Comparison of ENCODE assay signal across 4 fruit fly cellular contexts in genomic region chr3L:18792834-18793233, dm6.
A peak's percentile ranks its signal among the peaks of the same experiment; 100 is the strongest.
TF ChIP-seq lines count a peak whose summit lies in the region.

No protein-coding gene starts in this region.

- no peak for TF ChIP-seq CTCF in whole organism, embryonic (GFP tag; optimal IDR thresholded peaks at IDR 0.05; lab: Kevin White, UChicago)

TF ChIP-seq in whole organism, adult, 20 proteins besides CTCF, POLR2A, EP300 and RAD21:
- TF ChIP-seq Mnt (GFP tag; optimal IDR thresholded peaks at IDR 0.05; lab: Kevin White, UChicago) (no peak), pad (GFP tag; optimal IDR thresholded peaks at IDR 0.05; lab: Kevin White, UChicago) (peak; percentile 4), tj (GFP tag; optimal IDR thresholded peaks at IDR 0.05; lab: Kevin White, UChicago) (peak; percentile 72)

TF ChIP-seq in whole organism, embryonic, 481 proteins besides CTCF, POLR2A, EP300 and RAD21:
- TF ChIP-seq CG32532 (GFP tag; IDR thresholded peaks at IDR 0.05; lab: Robert Waterston, UW) (0 out of 2 replicates have a peak, but pooled peaks have one; percentile 23), Dbx (GFP tag; IDR thresholded peaks at IDR 0.05; lab: Robert Waterston, UW) (0 out of 3 replicates have a peak, but pooled peaks have one; percentile 14), CG1832 (GFP tag; optimal IDR thresholded peaks at IDR 0.05; lab: Kevin White, UChicago) (peak; percentile 24), CG8388 (GFP tag; optimal IDR thresholded peaks at IDR 0.05; lab: Kevin White, UChicago) (no peak), CG1602 (GFP tag; optimal IDR thresholded peaks at IDR 0.05; lab: Kevin White, UChicago) (no peak), ci (GFP tag; IDR thresholded peaks at IDR 0.05; lab: Robert Waterston, UW) (peak; percentile 58; the same call in 1 of the 3 replicates), CG7786 (GFP tag; optimal IDR thresholded peaks at IDR 0.05; lab: Kevin White, UChicago) (no peak), Drgx (GFP tag; IDR thresholded peaks at IDR 0.05; lab: Robert Waterston, UW) (peak; percentile 27; the same call in 1 of the 2 replicates), Trl (optimal IDR thresholded peaks at IDR 0.05; lab: Kevin White, UChicago) (peak; percentile 49 to 65), Trl (GFP tag; optimal IDR thresholded peaks at IDR 0.05; lab: Kevin White, UChicago) (no peak), CG15479 (GFP tag; optimal IDR thresholded peaks at IDR 0.05; lab: Kevin White, UChicago) (peak; percentile 21), nom (GFP tag; optimal IDR thresholded peaks at IDR 0.05; lab: Kevin White, UChicago) (peak; percentile 15), yki (optimal IDR thresholded peaks at IDR 0.05; lab: Kevin White, UChicago) (peak; percentile 41), CG10321 (GFP tag; IDR thresholded peaks at IDR 0.05; lab: Robert Waterston, UW) (0 out of 2 replicates have a peak, but pooled peaks have one; percentile 28)

TF ChIP-seq in whole organism, prepupa, 60 proteins besides CTCF, POLR2A, EP300 and RAD21:
- no peak for TF ChIP-seq ss (GFP tag; optimal IDR thresholded peaks at IDR 0.05; lab: Kevin White, UChicago)
- TF ChIP-seq Hr38 (GFP tag; optimal IDR thresholded peaks at IDR 0.05; lab: Kevin White, UChicago) = no peak
- no peak for TF ChIP-seq cyc (GFP tag; optimal IDR thresholded peaks at IDR 0.05; lab: Kevin White, UChicago)
- TF ChIP-seq esn (GFP tag; optimal IDR thresholded peaks at IDR 0.05; lab: Kevin White, UChicago) = no peak
- TF ChIP-seq Ets96B (tag; optimal IDR thresholded peaks at IDR 0.05; lab: Kevin White, UChicago) = no peak
- TF ChIP-seq Eip75B (GFP tag; optimal IDR thresholded peaks at IDR 0.05; lab: Kevin White, UChicago) = peak; percentile 17
- no peak for TF ChIP-seq fd59A (GFP tag; optimal IDR thresholded peaks at IDR 0.05; lab: Kevin White, UChicago)
- no peak for TF ChIP-seq Ets21C (GFP tag; optimal IDR thresholded peaks at IDR 0.05; lab: Kevin White, UChicago)
- TF ChIP-seq acj6 (GFP tag; optimal IDR thresholded peaks at IDR 0.05; lab: Kevin White, UChicago) = no peak
- TF ChIP-seq CG15336 (GFP tag; IDR thresholded peaks at IDR 0.05; lab: Robert Waterston, UW) = peak; percentile 43; the same call in 1 of the 2 replicates
- no peak for TF ChIP-seq CG8319 (GFP tag; optimal IDR thresholded peaks at IDR 0.05; lab: Kevin White, UChicago)
- no peak for TF ChIP-seq fd85E (GFP tag; optimal IDR thresholded peaks at IDR 0.05; lab: Kevin White, UChicago)
- TF ChIP-seq CG6276 (GFP tag; optimal IDR thresholded peaks at IDR 0.05; lab: Kevin White, UChicago) = no peak
- TF ChIP-seq svp (GFP tag; lab: Kevin White, UChicago) = no peak
- no peak for TF ChIP-seq dac (GFP tag; optimal IDR thresholded peaks at IDR 0.05; lab: Kevin White, UChicago)
- TF ChIP-seq CG10631 (GFP tag; optimal IDR thresholded peaks at IDR 0.05; lab: Kevin White, UChicago) = no peak
- TF ChIP-seq eg (GFP tag; IDR thresholded peaks at IDR 0.05; lab: Robert Waterston, UW) = peak; percentile 46; the same call in 1 of the 3 replicates
- TF ChIP-seq dsx (GFP tag; optimal IDR thresholded peaks at IDR 0.05; lab: Kevin White, UChicago; ENCODE audit: poor library complexity, severe bottlenecking) = no peak
- no peak for TF ChIP-seq Smox (GFP tag; optimal IDR thresholded peaks at IDR 0.05; lab: Kevin White, UChicago)
- no peak for TF ChIP-seq Hr4 (GFP tag; optimal IDR thresholded peaks at IDR 0.05; lab: Kevin White, UChicago)
- TF ChIP-seq spab (GFP tag; optimal IDR thresholded peaks at IDR 0.05; lab: Kevin White, UChicago) = no peak
- TF ChIP-seq CG6792 (GFP tag; optimal IDR thresholded peaks at IDR 0.05; lab: Kevin White, UChicago) = no peak
- no peak for TF ChIP-seq topi (GFP tag; optimal IDR thresholded peaks at IDR 0.05; lab: Kevin White, UChicago)
- TF ChIP-seq pdm3 (GFP tag; optimal IDR thresholded peaks at IDR 0.05; lab: Kevin White, UChicago) = no peak
- TF ChIP-seq Gug (GFP tag; IDR thresholded peaks at IDR 0.05; lab: Robert Waterston, UW) = no peak
- TF ChIP-seq CG7368 (GFP tag; optimal IDR thresholded peaks at IDR 0.05; lab: Kevin White, UChicago) = no peak
- peak; percentile 30 for TF ChIP-seq Eip78C (GFP tag; lab: Kevin White, UChicago)
- TF ChIP-seq CG16779 (tag; optimal IDR thresholded peaks at IDR 0.05; lab: Kevin White, UChicago) = no peak
- TF ChIP-seq OdsH (GFP tag; optimal IDR thresholded peaks at IDR 0.05; lab: Kevin White, UChicago) = no peak
- 0 out of 2 replicates have a peak, but pooled peaks have one; percentile 20 for TF ChIP-seq CG11294 (GFP tag; IDR thresholded peaks at IDR 0.05; lab: Robert Waterston, UW)
- TF ChIP-seq Blimp-1 (GFP tag; optimal IDR thresholded peaks at IDR 0.05; lab: Kevin White, UChicago) = no peak
- peak; percentile 41; the same call in 1 of the 3 replicates for TF ChIP-seq CG6163 (GFP tag; IDR thresholded peaks at IDR 0.05; lab: Robert Waterston, UW)
- peak; percentile 8 for TF ChIP-seq CG6808 (GFP tag; optimal IDR thresholded peaks at IDR 0.05; lab: Kevin White, UChicago)
- TF ChIP-seq CG11762 (GFP tag; optimal IDR thresholded peaks at IDR 0.05; lab: Kevin White, UChicago; ENCODE audit: insufficient read depth) = no peak
- TF ChIP-seq Met (GFP tag; optimal IDR thresholded peaks at IDR 0.05; lab: Kevin White, UChicago) = no peak
- TF ChIP-seq CG6854 (GFP tag; optimal IDR thresholded peaks at IDR 0.05; lab: Kevin White, UChicago) = no peak
- TF ChIP-seq salr (GFP tag; optimal IDR thresholded peaks at IDR 0.05; lab: Kevin White, UChicago) = no peak
- no peak for TF ChIP-seq CG32006 (GFP tag; optimal IDR thresholded peaks at IDR 0.05; lab: Kevin White, UChicago)
TF ChIP-seq in whole organism, prepupa: peak in this region for 7.

TF ChIP-seq in whole organism, pupa, 21 proteins besides CTCF, POLR2A, EP300 and RAD21:
- peak; percentile 25; the same call in 1 of the 2 replicates for TF ChIP-seq Ets98B (GFP tag; IDR thresholded peaks at IDR 0.05; lab: Robert Waterston, UW)
- TF ChIP-seq CG8159 (tag; optimal IDR thresholded peaks at IDR 0.05; lab: Kevin White, UChicago) = no peak
- TF ChIP-seq CG13204 (GFP tag; optimal IDR thresholded peaks at IDR 0.05; lab: Kevin White, UChicago) = peak; percentile 10
- TF ChIP-seq D1 (tag; optimal IDR thresholded peaks at IDR 0.05; lab: Kevin White, UChicago) = no peak
- no peak for TF ChIP-seq rn (GFP tag; IDR thresholded peaks at IDR 0.05; lab: Robert Waterston, UW)
- TF ChIP-seq gl (tag; optimal IDR thresholded peaks at IDR 0.05; lab: Kevin White, UChicago) = no peak
- no peak for TF ChIP-seq CG34367 (tag; optimal IDR thresholded peaks at IDR 0.05; lab: Kevin White, UChicago)
- TF ChIP-seq Pif1A (GFP tag; optimal IDR thresholded peaks at IDR 0.05; lab: Kevin White, UChicago) = no peak
- no peak for TF ChIP-seq CG9948 (tag; optimal IDR thresholded peaks at IDR 0.05; lab: Kevin White, UChicago)
- no peak for TF ChIP-seq CG8301 (tag; optimal IDR thresholded peaks at IDR 0.05; lab: Kevin White, UChicago)
- TF ChIP-seq CG32121 (GFP tag; IDR thresholded peaks at IDR 0.05; lab: Robert Waterston, UW) = 0 out of 2 replicates have a peak, but pooled peaks have one; percentile 13
- TF ChIP-seq CG14655 (GFP tag; optimal IDR thresholded peaks at IDR 0.05; lab: Kevin White, UChicago) = no peak
- TF ChIP-seq CG17806 (tag; optimal IDR thresholded peaks at IDR 0.05; lab: Kevin White, UChicago) = no peak
- TF ChIP-seq EcR (GFP tag; optimal IDR thresholded peaks at IDR 0.05; lab: Kevin White, UChicago) = peak; percentile 18
- no peak for TF ChIP-seq CG10348 (GFP tag; IDR thresholded peaks at IDR 0.05; lab: Robert Waterston, UW)
- no peak for TF ChIP-seq Snoo (tag; optimal IDR thresholded peaks at IDR 0.05; lab: Kevin White, UChicago)
- TF ChIP-seq Pif1B (GFP tag; optimal IDR thresholded peaks at IDR 0.05; lab: Kevin White, UChicago) = no peak
- no peak for TF ChIP-seq CG15710 (tag; optimal IDR thresholded peaks at IDR 0.05; lab: Kevin White, UChicago)
- TF ChIP-seq CG12605 (GFP tag; IDR thresholded peaks at IDR 0.05; lab: Robert Waterston, UW) = peak; percentile 28; the same call in 1 of the 2 replicates
- TF ChIP-seq fd96Ca (GFP tag; IDR thresholded peaks at IDR 0.05; lab: Robert Waterston, UW) = 0 out of 3 replicates have a peak, but pooled peaks have one; percentile 16
- TF ChIP-seq CG4496 (GFP tag; IDR thresholded peaks at IDR 0.05; lab: Robert Waterston, UW) = 0 out of 3 replicates have a peak, but pooled peaks have one; percentile 50
TF ChIP-seq in whole organism, pupa: peak in this region for 7.
